Worm (Caenorhabditis elegans): Measurements from ENCODE around the gene clec-21.

DNA sequence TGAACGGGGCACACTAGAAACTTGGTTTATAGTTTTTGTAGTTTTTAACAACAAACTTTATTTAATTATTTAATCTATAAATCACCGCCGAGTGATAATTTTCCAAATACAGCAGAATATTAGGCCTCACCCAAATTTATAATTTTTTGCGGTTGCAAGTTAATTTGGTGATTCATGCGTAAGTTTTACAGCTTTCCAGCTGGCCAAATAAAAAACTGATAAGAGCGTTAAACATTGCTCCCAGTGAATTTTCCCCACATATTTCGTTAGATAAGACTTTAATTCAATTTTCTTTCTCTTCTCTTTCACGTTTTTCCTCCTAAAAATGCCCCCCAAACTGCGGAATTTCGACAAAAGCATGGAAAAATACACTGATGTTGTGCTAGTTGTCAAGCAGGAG lies 17.5 kb upstream of the clec-21 start, which contains the start of gene bath-47:
- no peak for TF ChIP-seq F13H6.1 (tag; optimal IDR thresholded peaks at IDR 0.05)
- TF ChIP-seq ceh-22 (tag; optimal IDR thresholded peaks at IDR 0.05): no peak
- TF ChIP-seq ama-1 (optimal IDR thresholded peaks at IDR 0.05): no peak
- TF ChIP-seq ceh-34 (tag; optimal IDR thresholded peaks at IDR 0.05): no peak
- TF ChIP-seq pqm-1 (tag; optimal IDR thresholded peaks at IDR 0.05): no peak
- TF ChIP-seq ceh-6 (GFP tag; optimal IDR thresholded peaks at IDR 0.05): no peak
- no peak for TF ChIP-seq pha-4 (tag; optimal IDR thresholded peaks at IDR 0.05)
- TF ChIP-seq ets-4 (tag; optimal IDR thresholded peaks at IDR 0.05): no peak

Data from whole organism, late embryonic.